Fruit fly (Drosophila melanogaster): ENCODE data around the gene stet.

- peak; percentile 50 for TF ChIP-seq CG6276 (GFP tag; optimal IDR thresholded peaks at IDR 0.05)
- peak; percentile 33 for TF ChIP-seq Hr39 (GFP tag; optimal IDR thresholded peaks at IDR 0.05)
- no peak for TF ChIP-seq Hr38 (GFP tag; optimal IDR thresholded peaks at IDR 0.05)
- TF ChIP-seq Gug (GFP tag; IDR thresholded peaks at IDR 0.05): peak; percentile 47; the same call in 1 of the 2 replicates
Measured at dm6 chr3L:1464465-1464864, 24.9 kb downstream of the stet start.
